Fruit fly (Drosophila melanogaster): ENCODE data around the gene CG12885.

Gene CG12885

DNA sequence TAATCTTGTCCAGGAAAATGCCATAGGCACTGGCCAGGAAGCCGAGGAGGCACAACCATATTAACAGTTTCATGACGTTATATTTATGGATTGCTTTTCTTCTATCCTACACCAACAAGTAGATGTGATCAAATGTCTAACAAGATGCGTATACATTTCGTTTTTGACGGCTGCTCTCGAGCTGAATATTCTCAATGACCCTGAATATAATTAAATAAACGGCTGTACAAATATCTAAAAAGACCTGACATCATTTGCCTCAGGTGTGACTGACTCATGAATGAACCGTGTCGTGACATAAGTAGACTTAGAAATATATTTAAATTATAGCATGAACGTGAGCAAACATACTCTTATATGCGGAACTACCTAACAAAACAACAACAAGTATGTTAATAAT lies 17.8 kb upstream of the CG12885 start, which contains the start of gene CG5402 (continued):
- TF ChIP-seq CG7745 (tag; optimal IDR thresholded peaks at IDR 0.05) (no peak), Bgb (GFP tag; IDR thresholded peaks at IDR 0.05; ENCODE audit: partially characterized antibody) (no peak), CG4282 (GFP tag; optimal IDR thresholded peaks at IDR 0.05) (no peak), hth (optimal IDR thresholded peaks at IDR 0.05) (no peak)

- TF ChIP-seq B-H2 (GFP tag; optimal IDR thresholded peaks at IDR 0.05) (no peak), dati (GFP tag; IDR thresholded peaks at IDR 0.05) (no peak), CG10543 (GFP tag; optimal IDR thresholded peaks at IDR 0.05) (no peak), CoRest (tag; optimal IDR thresholded peaks at IDR 0.05) (no peak), Ets65A (GFP tag) (peak; percentile 88), CG6791 (GFP tag; IDR thresholded peaks at IDR 0.05; ENCODE audit: partially characterized antibody) (no peak), bsh (GFP tag; optimal IDR thresholded peaks at IDR 0.05) (no peak), usp (GFP tag; optimal IDR thresholded peaks at IDR 0.05) (no peak), CG4820 (GFP tag; optimal IDR thresholded peaks at IDR 0.05) (no peak)
Observed at dm6 chr3R:27517157-27517556, 3.5 kb upstream of the CG12885 start, which contains the start of gene CG13972. Gene CG13972, minus strand, starts transcription at chr3R:27517257.

dm6 chr3R:27519879-27520278 lies 787 bp upstream of the CG12885 start:
- TF ChIP-seq lab (GFP tag; optimal IDR thresholded peaks at IDR 0.05) (peak; percentile 34), Ets65A (GFP tag) (peak; percentile 90), phol (tag; optimal IDR thresholded peaks at IDR 0.05) (peak; percentile 36), Ptx1 (GFP tag; IDR thresholded peaks at IDR 0.05) (0 out of 2 replicates have a peak, but pooled peaks have one; percentile 10), CG15696 (tag; optimal IDR thresholded peaks at IDR 0.05) (peak; percentile 11), CG3281 (GFP tag; optimal IDR thresholded peaks at IDR 0.05) (peak; percentile 4), nmo (GFP tag; optimal IDR thresholded peaks at IDR 0.05) (peak; percentile 2), CG11504 (tag; optimal IDR thresholded peaks at IDR 0.05) (peak; percentile 45), gem (tag; optimal IDR thresholded peaks at IDR 0.05) (peak; percentile 23), CG18599 (GFP tag; optimal IDR thresholded peaks at IDR 0.05) (peak; percentile 32), CG31441 (GFP tag; IDR thresholded peaks at IDR 0.05) (0 out of 2 replicates have a peak, but pooled peaks have one; percentile 32), tgo (GFP tag; IDR thresholded peaks at IDR 0.05) (no peak), CG2678 (tag; optimal IDR thresholded peaks at IDR 0.05) (peak; percentile 9), CG1529 (GFP tag; optimal IDR thresholded peaks at IDR 0.05) (no peak), sens (GFP tag) (peak; percentile 82), schlank (tag; optimal IDR thresholded peaks at IDR 0.05) (no peak), lmd (GFP tag; IDR thresholded peaks at IDR 0.05) (peak; percentile 41), Mes4 (GFP tag; optimal IDR thresholded peaks at IDR 0.05) (no peak), gce (GFP tag; IDR thresholded peaks at IDR 0.05) (no peak), CG9727 (GFP tag; optimal IDR thresholded peaks at IDR 0.05) (peak; percentile 20), dysf (GFP tag; IDR thresholded peaks at IDR 0.05) (0 out of 3 replicates have a peak, but pooled peaks have one; percentile 30)

DNA sequence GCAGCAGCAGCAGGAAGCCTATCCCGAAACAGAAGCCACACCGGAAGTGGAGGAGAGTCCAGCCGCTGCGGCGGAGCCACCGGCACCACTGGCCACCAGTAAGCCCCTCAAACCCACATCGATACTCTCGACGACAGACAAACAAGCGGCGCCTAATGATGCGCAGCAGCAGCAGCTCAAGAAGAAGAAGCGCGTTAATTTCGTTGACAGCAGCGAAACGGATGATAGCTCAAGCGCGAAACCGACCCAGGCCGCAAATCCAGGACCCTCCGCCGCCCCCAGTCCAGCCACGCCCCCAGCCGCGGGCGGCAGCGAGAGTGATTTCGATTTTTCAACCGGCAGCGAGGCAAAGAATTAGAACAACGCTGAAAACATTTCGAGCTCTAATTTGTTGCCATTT lies 12.6 kb downstream of the CG12885 start:
- TF ChIP-seq CG2889 (GFP tag; IDR thresholded peaks at IDR 0.05): no peak
- TF ChIP-seq CG17186 (GFP tag; optimal IDR thresholded peaks at IDR 0.05): no peak
- TF ChIP-seq lola (GFP tag; optimal IDR thresholded peaks at IDR 0.05): no peak
- TF ChIP-seq psq (GFP tag; optimal IDR thresholded peaks at IDR 0.05): no peak
- no peak for TF ChIP-seq dpn (GFP tag; optimal IDR thresholded peaks at IDR 0.05)
- no peak for TF ChIP-seq org-1 (GFP tag; optimal IDR thresholded peaks at IDR 0.05)
- TF ChIP-seq da (GFP tag; optimal IDR thresholded peaks at IDR 0.05): no peak
- no peak for TF ChIP-seq sr (GFP tag; IDR thresholded peaks at IDR 0.05)
- no peak for TF ChIP-seq tin (GFP tag; optimal IDR thresholded peaks at IDR 0.05)
- TF ChIP-seq CG11696 (GFP tag; IDR thresholded peaks at IDR 0.05): no peak
- TF ChIP-seq CG9817 (tag; optimal IDR thresholded peaks at IDR 0.05): no peak
